Fruit fly (Drosophila melanogaster): Measurements from ENCODE around the gene CG9515.
A peak's percentile ranks its signal among the peaks of the same experiment; 100 is the strongest.

The CG9515 gene

dm6 chr2L:8937003-8937402 lies 6.1 kb downstream of the CG9515 start, which contains the start of gene Tsp29Fb (continued):
- TF ChIP-seq CG10543 (GFP tag; optimal IDR thresholded peaks at IDR 0.05) (peak; percentile 77), tll (GFP tag; optimal IDR thresholded peaks at IDR 0.05) (no peak), CG17829 (tag; optimal IDR thresholded peaks at IDR 0.05) (peak; percentile 69), wdn (GFP tag; IDR thresholded peaks at IDR 0.05) (no peak), CG11696 (GFP tag; IDR thresholded peaks at IDR 0.05) (no peak), prd (optimal IDR thresholded peaks at IDR 0.05) (no peak), prd (GFP tag; IDR thresholded peaks at IDR 0.05) (peak; percentile 72), esg (GFP tag; conservative IDR thresholded peaks at IDR 0.05) (peak; percentile 70), CG6175 (GFP tag; IDR thresholded peaks at IDR 0.05) (no peak), Fer1 (GFP tag; optimal IDR thresholded peaks at IDR 0.05) (peak; percentile 91), Nf-YC (tag; optimal IDR thresholded peaks at IDR 0.05) (peak; percentile 75), Meics (GFP tag; optimal IDR thresholded peaks at IDR 0.05) (peak; percentile 87), sens-2 (GFP tag; IDR thresholded peaks at IDR 0.05) (no peak), pros (GFP tag; optimal IDR thresholded peaks at IDR 0.05) (no peak), CG33213 (GFP tag; optimal IDR thresholded peaks at IDR 0.05) (no peak), CG9215 (GFP tag; IDR thresholded peaks at IDR 0.05) (peak; percentile 71), Spps (tag; optimal IDR thresholded peaks at IDR 0.05) (no peak), CG13624 (GFP tag; optimal IDR thresholded peaks at IDR 0.05) (peak; percentile 71), fd102C (GFP tag; optimal IDR thresholded peaks at IDR 0.05) (no peak), vfl (GFP tag; optimal IDR thresholded peaks at IDR 0.05) (no peak), ems (GFP tag; optimal IDR thresholded peaks at IDR 0.05) (peak; percentile 48), fu2 (GFP tag; optimal IDR thresholded peaks at IDR 0.05) (peak; percentile 57), Awh (GFP tag; IDR thresholded peaks at IDR 0.05) (peak; percentile 67; the same call in 1 of the 2 replicates), oc (tag; optimal IDR thresholded peaks at IDR 0.05) (peak; percentile 38), sna (GFP tag; IDR thresholded peaks at IDR 0.05; ENCODE audit: partially characterized antibody) (no peak), insv (GFP tag; optimal IDR thresholded peaks at IDR 0.05) (no peak), CG12104 (GFP tag; optimal IDR thresholded peaks at IDR 0.05) (peak; percentile 69), Sin3A (optimal IDR thresholded peaks at IDR 0.05) (no peak), CG1529 (GFP tag; optimal IDR thresholded peaks at IDR 0.05) (peak; percentile 39), sima (GFP tag; optimal IDR thresholded peaks at IDR 0.05) (no peak), BEAF-32 (GFP tag; optimal IDR thresholded peaks at IDR 0.05) (no peak), vvl (GFP tag; IDR thresholded peaks at IDR 0.05) (peak; percentile 65), mld (GFP tag; IDR thresholded peaks at IDR 0.05; ENCODE audit: partially characterized antibody) (no peak), Hr78 (GFP tag; optimal IDR thresholded peaks at IDR 0.05) (peak in 1 of 2 experiments; percentile 7), gt (GFP tag; IDR thresholded peaks at IDR 0.05) (no peak), Optix (GFP tag; IDR thresholded peaks at IDR 0.05) (no peak), Fer3 (tag; optimal IDR thresholded peaks at IDR 0.05) (peak; percentile 86), H2.0 (GFP tag; IDR thresholded peaks at IDR 0.05) (peak; percentile 31; the same call in 1 of the 2 replicates), Taf1 (GFP tag; IDR thresholded peaks at IDR 0.05) (peak; percentile 23; the same call in 1 of the 2 replicates), CG15073 (GFP tag; optimal IDR thresholded peaks at IDR 0.05) (no peak), CG4282 (GFP tag; optimal IDR thresholded peaks at IDR 0.05) (no peak), Max (GFP tag; optimal IDR thresholded peaks at IDR 0.05) (peak; percentile 46), h (optimal IDR thresholded peaks at IDR 0.05) (no peak), crol (GFP tag; IDR thresholded peaks at IDR 0.05) (no peak), dpn (GFP tag; optimal IDR thresholded peaks at IDR 0.05) (peak; percentile 45 to 65), sc (optimal IDR thresholded peaks at IDR 0.05) (no peak), sc (GFP tag; optimal IDR thresholded peaks at IDR 0.05) (peak; percentile 14), fd3F (GFP tag; optimal IDR thresholded peaks at IDR 0.05) (peak; percentile 78), luna (GFP tag; optimal IDR thresholded peaks at IDR 0.05) (no peak), Sry-δ (GFP tag; optimal IDR thresholded peaks at IDR 0.05) (peak; percentile 7), CG4404 (GFP tag; IDR thresholded peaks at IDR 0.05) (peak; percentile 23; the same call in 1 of the 2 replicates), kni (GFP tag; optimal IDR thresholded peaks at IDR 0.05) (no peak)
